Worm (Caenorhabditis elegans) whole organism, L1 larva: ENCODE measurements around the gene bgnt-1.3.

ENCODE experiments used
- F16B12.6 ChIP-seq: fragments of 150-350 bp; optimal IDR thresholded peaks from 2 replicates; lab custom pipeline; 2014; ENCODE audit warnings: missing biosample characterization, missing genetic modification characterization
- Y116A8C.19 ChIP-seq: sonication (generic microtip); optimal IDR thresholded peaks from 2 replicates; lab custom pipeline; 2016; ENCODE audit warnings: missing compliant biosample characterization, missing genetic modification characterization, borderline replicate concordance
- aha-1 ChIP-seq: fragments of 150-350 bp; optimal IDR thresholded peaks from 2 replicates; lab custom pipeline; 2014; ENCODE audit warnings: missing biosample characterization, missing genetic modification characterization
- ama-1 ChIP-seq: fragments of 150-350 bp; optimal IDR thresholded peaks from 2 replicates; lab custom pipeline; 2014
- blmp-1 ChIP-seq: fragments of 150-350 bp; optimal IDR thresholded peaks from 2 replicates; lab custom pipeline; 2014; ENCODE audit warnings: missing biosample characterization, missing genetic modification characterization
- ceh-82 ChIP-seq, 3 experiments: fragments of 150-350 bp in 1 of 3; sonication (generic microtip) in 2 of 3; optimal IDR thresholded peaks; 2 replicates each; lab custom pipeline; 2014 to 2017; ENCODE audit warnings: missing biosample characterization in 3 of 3, missing genetic modification characterization in 3 of 3
- efl-1 ChIP-seq, 4 experiments: fragments of 150-350 bp; optimal IDR thresholded peaks in 3 of 4; peaks in 1 of 4; 1 replicate in 1 of 4; 2 replicates in 3 of 4; lab custom pipeline; 2014; ENCODE audit warnings: missing biosample characterization in 2 of 4, missing genetic modification characterization in 2 of 4, missing genetic modification reagents in 2 of 4
- efl-3 ChIP-seq: fragments of 200-800 bp; sonication (Bioruptor generic); optimal IDR thresholded peaks from 2 replicates; lab custom pipeline; 2018; ENCODE audit warnings: mild to moderate bottlenecking, missing genetic modification characterization, missing compliant biosample characterization
- egl-13 ChIP-seq: sonication (generic microtip); optimal IDR thresholded peaks from 2 replicates; lab custom pipeline; 2016; ENCODE audit warnings: missing genotype, missing genetic modification reagents, missing genetic modification characterization, missing compliant biosample characterization
- elt-2 ChIP-seq: sonication (generic microtip); optimal IDR thresholded peaks from 2 replicates; lab custom pipeline; 2016; ENCODE audit warnings: missing genetic modification characterization, mild to moderate bottlenecking, inconsistent platforms, missing compliant biosample characterization, missing genetic modification reagents
- elt-3 ChIP-seq, 6 experiments: fragments of 150-350 bp in 1 of 6; sonication (generic microtip); optimal IDR thresholded peaks; 2 replicates each; lab custom pipeline; 2017 to 2018; ENCODE audit warnings: missing biosample characterization in 6 of 6, missing genetic modification characterization in 6 of 6, inconsistent platforms in 1 of 6
- ets-5 ChIP-seq: fragments of 200-800 bp; sonication (Bioruptor generic); IDR thresholded peaks from 2 replicates; pipeline ENCODE4 v1.3.6; 2022; ENCODE audit warnings: missing genetic modification characterization, missing compliant biosample characterization
- grh-1 ChIP-seq: fragments of 200-800 bp; sonication (Bioruptor generic); IDR thresholded peaks from 2 replicates; pipeline ENCODE4 v1.3.6; 2022; ENCODE audit warnings: missing genetic modification reagents, missing genetic modification characterization, missing compliant biosample characterization
- hpl-2 ChIP-seq: fragments of 150-350 bp; optimal IDR thresholded peaks from 2 replicates; lab custom pipeline; 2014; ENCODE audit warnings: missing biosample characterization, missing genetic modification reagents, missing genetic modification characterization
- lin-13 ChIP-seq: fragments of 150-350 bp; optimal IDR thresholded peaks from 2 replicates; lab custom pipeline; 2014; ENCODE audit warnings: missing biosample characterization, missing genetic modification reagents, missing genetic modification characterization
- lin-39 ChIP-seq: fragments of 150-350 bp; optimal IDR thresholded peaks from 2 replicates; lab custom pipeline; 2014; ENCODE audit warnings: missing biosample characterization, missing genetic modification reagents, missing genetic modification characterization
- lir-3 ChIP-seq: sonication (generic microtip); optimal IDR thresholded peaks from 2 replicates; lab custom pipeline; 2016; ENCODE audit warnings: mild to moderate bottlenecking, missing genetic modification characterization, moderate library complexity, missing compliant biosample characterization; ENCODE audit not compliant: poor library complexity
- lsy-2 ChIP-seq, 2 experiments: fragments of 150-350 bp; optimal IDR thresholded peaks; 2 replicates each; lab custom pipeline; 2014; ENCODE audit warnings: missing biosample characterization in 2 of 2, missing genetic modification characterization in 2 of 2
- mef-2 ChIP-seq: fragments of 150-350 bp; optimal IDR thresholded peaks from 2 replicates; lab custom pipeline; 2014; ENCODE audit warnings: missing biosample characterization, missing genetic modification characterization
- mep-1 ChIP-seq: fragments of 150-350 bp; optimal IDR thresholded peaks from 2 replicates; lab custom pipeline; 2014; ENCODE audit warnings: missing biosample characterization, missing genetic modification characterization
- nhr-12 ChIP-seq: sonication (generic microtip); optimal IDR thresholded peaks from 2 replicates; lab custom pipeline; 2017; ENCODE audit warnings: missing biosample characterization, missing genetic modification characterization
- nhr-19 ChIP-seq: fragments of 200-800 bp; sonication (Bioruptor generic); conservative IDR thresholded peaks from 2 replicates; pipeline ENCODE4 v1.3.6; 2022; ENCODE audit warnings: missing genetic modification characterization, missing compliant biosample characterization
- nhr-20 ChIP-seq: sonication (generic microtip); optimal IDR thresholded peaks from 2 replicates; lab custom pipeline; 2016; ENCODE audit warnings: mild to moderate bottlenecking, missing genetic modification characterization, missing compliant biosample characterization
- nhr-237 ChIP-seq: fragments of 150-350 bp; optimal IDR thresholded peaks from 2 replicates; lab custom pipeline; 2014; ENCODE audit warnings: missing biosample characterization, missing genetic modification characterization
- nhr-28 ChIP-seq: fragments of 150-350 bp; optimal IDR thresholded peaks from 2 replicates; lab custom pipeline; 2014; ENCODE audit warnings: missing biosample characterization, missing genetic modification characterization
- nhr-47 ChIP-seq: sonication (generic microtip); optimal IDR thresholded peaks from 2 replicates; lab custom pipeline; 2016; ENCODE audit warnings: mild to moderate bottlenecking, missing genetic modification characterization, moderate library complexity, missing compliant biosample characterization
- nhr-77 ChIP-seq: fragments of 150-350 bp; optimal IDR thresholded peaks from 2 replicates; lab custom pipeline; 2014; ENCODE audit warnings: missing biosample characterization, missing genetic modification characterization
- pag-3 ChIP-seq: sonication (generic microtip); optimal IDR thresholded peaks from 2 replicates; lab custom pipeline; 2017; ENCODE audit warnings: missing genetic modification characterization, mild to moderate bottlenecking, missing compliant biosample characterization, antibody characterized with exemption, borderline replicate concordance; ENCODE audit not compliant: insufficient read depth
- pqm-1 ChIP-seq: sonication (generic microtip); optimal IDR thresholded peaks from 3 replicates; lab custom pipeline; 2017; ENCODE audit warnings: missing biosample characterization, missing genetic modification characterization
- snu-23 ChIP-seq: sonication (generic microtip); optimal IDR thresholded peaks from 2 replicates; lab custom pipeline; 2016; ENCODE audit warnings: missing genetic modification characterization, missing compliant biosample characterization
- swsn-7 ChIP-seq: sonication (generic microtip); optimal IDR thresholded peaks from 2 replicates; lab custom pipeline; 2016; ENCODE audit warnings: missing genetic modification characterization, missing compliant biosample characterization
- tlp-1 ChIP-seq: fragments of 150-350 bp; optimal IDR thresholded peaks from 2 replicates; lab custom pipeline; 2014; ENCODE audit warnings: missing biosample characterization, missing genetic modification characterization
- unc-86 ChIP-seq: sonication (generic microtip); optimal IDR thresholded peaks from 2 replicates; lab custom pipeline; 2016; ENCODE audit warnings: missing genetic modification characterization, missing compliant biosample characterization
- unc-98 ChIP-seq: fragments of 200-800 bp; sonication (Bioruptor generic); IDR thresholded peaks from 2 replicates; pipeline ENCODE4 v1.3.6; 2022; ENCODE audit warnings: missing genetic modification characterization, missing compliant biosample characterization
- zip-4 ChIP-seq: fragments of 200-800 bp; sonication (Bioruptor generic); optimal IDR thresholded peaks from 2 replicates; lab custom pipeline; 2018; ENCODE audit warnings: mild to moderate bottlenecking, missing genetic modification characterization, moderate library complexity, missing compliant biosample characterization

The bgnt-1.3 gene

ce11 chrV:16233624-16234023, 22.7 kb downstream of the bgnt-1.3 start, which contains the start of gene clec-233:
TSS of gene clec-233 (plus strand) at chrV:16233924.
- TF ChIP-seq mep-1 (tag; lab: Kevin White, UChicago): no peak
- no peak for TF ChIP-seq zip-4 (GFP tag; lab: Kevin White, UChicago)
- no peak for TF ChIP-seq blmp-1 (tag; lab: Kevin White, UChicago)
- no peak for TF ChIP-seq swsn-7 (tag; lab: Kevin White, UChicago)
- TF ChIP-seq pqm-1 (tag; lab: Kevin White, UChicago): no peak
- no peak for TF ChIP-seq unc-98 (GFP tag; lab: Robert Waterston, UW)
- no peak for TF ChIP-seq nhr-19 (GFP tag; lab: Robert Waterston, UW)
- TF ChIP-seq ets-5 (GFP tag; lab: Robert Waterston, UW): no peak
- TF ChIP-seq mef-2 (tag; lab: Kevin White, UChicago): no peak
- no peak for TF ChIP-seq elt-2 (tag; lab: Kevin White, UChicago)
- TF ChIP-seq efl-1 (optimal IDR thresholded peaks at IDR 0.05; lab: Kevin White, UChicago): no peak
- TF ChIP-seq efl-1 (GFP tag; optimal IDR thresholded peaks at IDR 0.05 in 1 of 2; lab: Kevin White, UChicago): no peak
- no peak for TF ChIP-seq snu-23 (GFP tag; lab: Kevin White, UChicago)
- no peak for TF ChIP-seq lir-3 (tag; lab: Kevin White, UChicago)
- TF ChIP-seq nhr-237 (tag; lab: Kevin White, UChicago): no peak
- no peak for TF ChIP-seq nhr-77
- TF ChIP-seq nhr-20 (tag; lab: Kevin White, UChicago): no peak

ce11 chrV:16232180-16232579, 24.1 kb downstream of the bgnt-1.3 start, which contains the start of gene gst-22:
TSS of gene gst-22 (minus strand) at chrV:16232282.
- TF ChIP-seq lin-39 (tag; lab: Kevin White, UChicago) (no peak), nhr-28 (tag; lab: Kevin White, UChicago) (no peak), pag-3 (tag; lab: Kevin White, UChicago) (no peak), egl-13 (tag; lab: Kevin White, UChicago) (no peak), tlp-1 (tag; lab: Kevin White, UChicago) (peak; percentile 64), ama-1 (lab: Kevin White, UChicago) (no peak), unc-86 (tag; lab: Kevin White, UChicago) (no peak), efl-3 (GFP tag; lab: Kevin White, UChicago) (no peak), elt-2 (tag; lab: Kevin White, UChicago) (peak; percentile 89), efl-1 (optimal IDR thresholded peaks at IDR 0.05; lab: Kevin White, UChicago) (no peak), efl-1 (GFP tag; optimal IDR thresholded peaks at IDR 0.05 in 1 of 2; lab: Kevin White, UChicago) (peak in 1 of 2 experiments; percentile 63), lsy-2 (tag; optimal IDR thresholded peaks at IDR 0.05; lab: Kevin White, UChicago) (no peak), hpl-2 (GFP tag; lab: Kevin White, UChicago) (no peak), ets-5 (GFP tag; lab: Robert Waterston, UW) (no peak), nhr-47 (tag; lab: Kevin White, UChicago) (no peak), Y116A8C.19 (tag; lab: Kevin White, UChicago) (no peak)

- TF ChIP-seq nhr-19 (GFP tag; lab: Robert Waterston, UW): no peak
- TF ChIP-seq elt-3 (tag; optimal IDR thresholded peaks at IDR 0.05; lab: Kevin White, UChicago): peak in 1 of 6 experiments; percentile 18
Observed at ce11 chrV:16229896-16230295, 26.4 kb downstream of the bgnt-1.3 start, which contains the start of the genes F21H7.2 and F21H7.12. TSS of gene F21H7.2 (minus strand) at chrV:16229996. TSS of gene F21H7.12 (plus strand) at chrV:16230165.

- TF ChIP-seq F16B12.6: no peak
- no peak for TF ChIP-seq pag-3 (tag; lab: Kevin White, UChicago)
- no peak for TF ChIP-seq ceh-82 (tag; optimal IDR thresholded peaks at IDR 0.05; lab: Kevin White, UChicago)
- no peak for TF ChIP-seq nhr-12 (tag; lab: Kevin White, UChicago)
- no peak for TF ChIP-seq aha-1 (tag; lab: Kevin White, UChicago)
- TF ChIP-seq snu-23 (GFP tag; lab: Kevin White, UChicago): no peak
- TF ChIP-seq grh-1 (GFP tag; lab: Robert Waterston, UW): no peak
- TF ChIP-seq lin-13 (GFP tag; lab: Kevin White, UChicago): no peak
Observed at ce11 chrV:16229439-16229838, 26.9 kb downstream of the bgnt-1.3 start.
